Worm (Caenorhabditis elegans) whole organism, midembryonic: ENCODE results near the gene Y50D4C.5.
A peak's percentile ranks its signal among the peaks of the same experiment; 100 is the strongest.

ENCODE experiments used
- T22C8.4 ChIP-seq: fragments of 200-800 bp; sonication (Bioruptor generic); IDR thresholded peaks from 2 replicates; pipeline ENCODE4 v1.3.6; 2022; ENCODE audit warnings: missing genetic modification characterization, missing compliant biosample characterization
- cog-1 ChIP-seq: sonication (generic microtip); optimal IDR thresholded peaks from 2 replicates; lab custom pipeline; 2016; ENCODE audit warnings: missing genetic modification characterization, missing compliant biosample characterization
- flt-1 ChIP-seq: fragments of 200-800 bp; sonication (Bioruptor generic); IDR thresholded peaks from 2 replicates; pipeline ENCODE4 v1.3.6; 2022; ENCODE audit warnings: missing genetic modification characterization, missing compliant biosample characterization
- klf-2 ChIP-seq: fragments of 200-800 bp; sonication (Bioruptor generic); conservative IDR thresholded peaks from 2 replicates; pipeline ENCODE4 v1.3.6; 2022; ENCODE audit warnings: missing genetic modification reagents, missing genetic modification characterization, missing compliant biosample characterization
- med-1 ChIP-seq: sonication (generic microtip); optimal IDR thresholded peaks from 2 replicates; lab custom pipeline; 2017; ENCODE audit warnings: missing genetic modification characterization, mild to moderate bottlenecking, missing compliant biosample characterization, antibody characterized with exemption, missing genetic modification reagents; ENCODE audit not compliant: insufficient read depth
- ref-1 ChIP-seq: fragments of 200-800 bp; sonication (Bioruptor generic); conservative IDR thresholded peaks from 2 replicates; pipeline ENCODE4 v1.3.6; 2022; ENCODE audit warnings: missing genetic modification reagents, missing genetic modification characterization, missing compliant biosample characterization
- tab-1 ChIP-seq: fragments of 200-800 bp; sonication (Bioruptor generic); IDR thresholded peaks from 2 replicates; pipeline ENCODE4 v1.3.6; 2022; ENCODE audit warnings: missing genetic modification characterization, missing compliant biosample characterization
- ztf-23 ChIP-seq: fragments of 200-800 bp; sonication (Bioruptor generic); IDR thresholded peaks from 2 replicates; pipeline ENCODE4 v1.3.6; 2022; ENCODE audit warnings: missing genetic modification reagents, missing genetic modification characterization, missing compliant biosample characterization
- ztf-29 ChIP-seq: fragments of 200-800 bp; sonication (Bioruptor generic); IDR thresholded peaks from 2 replicates; pipeline ENCODE4 v1.3.6; 2022; ENCODE audit warnings: missing genetic modification reagents, missing genetic modification characterization, missing compliant biosample characterization

The Y50D4C.5 gene

DNA sequence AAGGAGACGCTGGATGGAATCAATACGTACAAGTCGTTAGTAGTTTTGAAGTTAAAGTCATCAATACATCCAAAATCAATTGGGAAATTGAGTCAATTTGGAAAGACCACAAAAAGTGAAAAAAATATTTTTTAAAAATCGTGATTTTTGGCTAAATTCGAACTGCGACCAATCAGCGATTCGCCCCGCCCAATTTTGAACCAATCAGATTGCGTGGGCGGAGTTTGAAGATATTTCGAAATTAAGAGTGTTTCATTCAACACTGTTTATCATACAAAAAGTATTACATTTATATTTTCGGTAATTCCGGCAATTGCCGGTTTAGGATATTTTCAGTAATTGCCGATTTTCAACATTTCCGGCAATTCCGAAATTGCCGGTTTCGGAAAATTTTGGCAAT is 13.7 kb upstream of the Y50D4C.5 start:
- TF ChIP-seq klf-2 (GFP tag; lab: Robert Waterston, UW) (no peak), ztf-23 (no peak), flt-1 (no peak), ref-1 (GFP tag; lab: Robert Waterston, UW) (no peak), tab-1 (GFP tag; lab: Robert Waterston, UW) (no peak), cog-1 (tag; lab: Kevin White, UChicago) (no peak), med-1 (GFP tag; lab: Kevin White, UChicago) (no peak), T22C8.4 (GFP tag; lab: Robert Waterston, UW) (no peak), ztf-29 (GFP tag; lab: Robert Waterston, UW) (no peak)

DNA sequence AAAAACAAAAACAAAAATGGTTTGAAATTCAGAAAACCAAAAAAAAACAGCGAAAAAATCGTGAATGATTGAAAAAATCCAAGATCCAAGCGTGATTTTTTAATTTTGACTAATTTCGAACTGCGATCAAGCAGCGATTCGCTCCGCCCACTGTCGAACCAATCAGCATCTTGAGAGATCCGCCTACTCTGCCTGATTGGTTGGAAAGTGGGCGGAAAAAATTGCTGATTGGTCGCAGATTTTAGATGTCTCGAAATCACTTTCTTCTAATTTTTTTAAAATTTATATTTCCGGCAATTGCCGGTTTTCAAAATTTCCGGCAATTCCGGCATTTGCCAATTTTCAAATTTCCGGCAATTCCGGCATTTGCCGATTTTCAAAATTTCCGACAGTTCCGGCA is 11.7 kb upstream of the Y50D4C.5 start:
- TF ChIP-seq cog-1 (tag; lab: Kevin White, UChicago) (no peak), med-1 (GFP tag; lab: Kevin White, UChicago) (no peak), tab-1 (GFP tag; lab: Robert Waterston, UW) (no peak), ztf-29 (GFP tag; lab: Robert Waterston, UW) (no peak), ztf-23 (no peak), ref-1 (GFP tag; lab: Robert Waterston, UW) (no peak), klf-2 (GFP tag; lab: Robert Waterston, UW) (no peak), T22C8.4 (GFP tag; lab: Robert Waterston, UW) (no peak), flt-1 (no peak)

DNA sequence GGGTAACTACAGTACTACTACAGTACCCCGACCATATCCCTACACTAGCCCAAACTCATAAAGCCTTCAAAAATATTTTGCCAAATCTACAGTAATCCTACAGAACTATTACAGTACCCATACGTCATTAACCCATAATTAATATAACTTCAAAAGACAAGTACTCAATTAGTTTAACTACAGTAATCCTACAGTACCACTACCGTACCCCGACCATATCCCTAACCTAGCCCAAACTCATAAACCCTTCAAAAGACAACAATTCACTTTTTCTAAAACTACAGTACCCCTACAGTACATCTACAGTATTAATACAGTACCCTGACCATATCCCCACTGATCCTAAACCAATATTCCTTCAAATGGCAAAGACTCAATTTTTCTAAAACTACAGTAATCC is 10.1 kb upstream of the Y50D4C.5 start:
- TF ChIP-seq flt-1 (no peak), klf-2 (GFP tag; lab: Robert Waterston, UW) (no peak), ref-1 (GFP tag; lab: Robert Waterston, UW) (no peak), tab-1 (GFP tag; lab: Robert Waterston, UW) (no peak), ztf-23 (no peak), med-1 (GFP tag; lab: Kevin White, UChicago) (no peak), ztf-29 (GFP tag; lab: Robert Waterston, UW) (no peak), cog-1 (tag; lab: Kevin White, UChicago) (no peak), T22C8.4 (GFP tag; lab: Robert Waterston, UW) (no peak)

DNA sequence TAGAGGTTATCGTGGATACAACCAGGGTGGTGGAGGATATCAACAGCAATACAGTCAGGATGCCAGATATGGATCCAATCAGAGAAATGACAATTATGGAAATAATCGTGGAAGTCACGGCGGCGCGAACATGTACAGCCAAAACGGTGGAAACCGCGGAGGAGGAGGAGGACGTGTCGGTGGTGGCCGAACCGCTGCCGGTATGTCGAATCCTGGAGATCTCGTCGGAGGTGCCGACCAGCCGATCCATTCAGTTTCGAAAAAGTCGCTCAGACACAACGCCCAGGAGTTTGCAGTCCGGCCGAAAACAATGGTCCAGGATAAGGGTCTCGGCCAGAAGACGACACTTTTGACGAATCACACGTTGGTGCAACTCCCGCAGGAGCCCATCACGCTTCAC is 5.5 kb upstream of the Y50D4C.5 start:
- TF ChIP-seq klf-2 (GFP tag; lab: Robert Waterston, UW) (no peak), ztf-29 (GFP tag; lab: Robert Waterston, UW) (no peak), flt-1 (no peak), T22C8.4 (GFP tag; lab: Robert Waterston, UW) (no peak), tab-1 (GFP tag; lab: Robert Waterston, UW) (no peak), ref-1 (GFP tag; lab: Robert Waterston, UW) (no peak), ztf-23 (no peak), cog-1 (tag; lab: Kevin White, UChicago) (no peak), med-1 (GFP tag; lab: Kevin White, UChicago) (no peak)

DNA sequence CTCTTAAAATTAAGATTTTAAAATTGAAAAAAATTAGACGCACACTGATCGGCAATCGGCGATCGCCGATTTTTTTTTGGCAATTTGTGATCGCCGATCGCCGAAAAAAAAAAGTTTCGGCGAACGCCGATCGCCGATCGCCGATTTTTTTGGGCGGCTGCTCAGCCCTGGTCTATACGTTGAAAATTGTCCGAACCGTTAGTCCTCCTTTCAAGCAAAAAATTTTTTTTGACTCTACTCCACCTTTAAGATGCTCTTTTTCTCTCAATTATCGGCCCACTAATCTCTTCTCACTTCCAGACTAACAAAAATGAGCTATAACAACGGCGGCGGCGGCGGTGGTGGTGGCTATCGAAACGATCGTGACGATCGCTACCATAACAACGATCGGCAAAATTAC is 5.0 kb upstream of the Y50D4C.5 start, which contains the start of gene ergo-1:
Gene ergo-1, plus strand, starts transcription at position 301 of the 400 bp plus-strand sequence.
- TF ChIP-seq cog-1 (tag; lab: Kevin White, UChicago): no peak
- TF ChIP-seq ref-1 (GFP tag; lab: Robert Waterston, UW): no peak
- TF ChIP-seq med-1 (GFP tag; lab: Kevin White, UChicago): no peak
- no peak for TF ChIP-seq T22C8.4 (GFP tag; lab: Robert Waterston, UW)
- no peak for TF ChIP-seq klf-2 (GFP tag; lab: Robert Waterston, UW)

DNA sequence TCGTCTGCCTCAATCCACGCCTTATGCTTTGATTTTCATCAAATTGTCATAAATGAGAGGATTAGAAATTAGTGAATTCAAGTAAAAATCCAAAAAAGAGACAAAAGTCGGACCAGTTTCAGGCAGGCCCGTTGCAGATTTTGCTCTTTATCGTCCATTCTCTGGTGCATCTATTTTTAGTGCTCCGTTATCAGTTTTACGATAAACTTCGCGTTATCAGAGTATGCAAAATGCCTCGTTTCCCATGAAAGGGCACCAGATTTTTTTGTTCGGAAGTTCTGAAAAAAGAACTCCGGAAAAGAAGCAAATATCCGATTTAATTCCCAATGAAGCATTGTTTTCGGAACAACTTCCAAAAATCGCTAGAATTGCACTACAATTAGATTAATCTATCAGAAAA is 2.3 kb upstream of the Y50D4C.5 start:
- TF ChIP-seq ztf-29 (GFP tag; lab: Robert Waterston, UW) (no peak), med-1 (GFP tag; lab: Kevin White, UChicago) (no peak), ref-1 (GFP tag; lab: Robert Waterston, UW) (no peak), ztf-23 (no peak), cog-1 (tag; lab: Kevin White, UChicago) (no peak), klf-2 (GFP tag; lab: Robert Waterston, UW) (no peak), T22C8.4 (GFP tag; lab: Robert Waterston, UW) (no peak), tab-1 (GFP tag; lab: Robert Waterston, UW) (no peak), flt-1 (no peak)

DNA sequence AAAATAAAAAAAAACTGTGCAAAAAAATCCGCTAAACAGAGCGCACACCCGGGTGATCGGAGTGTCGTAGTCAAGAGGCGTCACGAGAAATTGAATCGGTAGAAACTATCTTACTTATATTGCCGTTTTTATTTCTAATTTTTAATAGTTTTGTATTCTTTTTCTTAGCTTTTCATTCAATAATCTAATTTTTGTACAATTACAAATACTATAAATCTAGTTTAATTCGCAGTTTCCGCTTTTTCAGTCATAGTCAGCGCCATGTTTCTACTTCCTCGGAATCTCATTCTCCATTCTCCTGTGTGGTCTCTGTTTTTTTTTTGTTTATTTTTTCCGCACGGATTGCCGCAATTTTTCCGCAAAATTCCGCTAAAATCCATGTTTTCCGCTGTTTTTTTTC is 282 bp upstream of the Y50D4C.5 start:
- TF ChIP-seq ref-1 (GFP tag; lab: Robert Waterston, UW): no peak
- TF ChIP-seq klf-2 (GFP tag; lab: Robert Waterston, UW): peak; percentile 65
- no peak for TF ChIP-seq tab-1 (GFP tag; lab: Robert Waterston, UW)
- TF ChIP-seq cog-1 (tag; lab: Kevin White, UChicago): peak; percentile 90
- TF ChIP-seq med-1 (GFP tag; lab: Kevin White, UChicago): no peak
- TF ChIP-seq flt-1: peak; percentile 70; the same call in 1 of the 2 replicates
- TF ChIP-seq ztf-29 (GFP tag; lab: Robert Waterston, UW): no peak
- TF ChIP-seq ztf-23: peak; percentile 82
- no peak for TF ChIP-seq T22C8.4 (GFP tag; lab: Robert Waterston, UW)

DNA sequence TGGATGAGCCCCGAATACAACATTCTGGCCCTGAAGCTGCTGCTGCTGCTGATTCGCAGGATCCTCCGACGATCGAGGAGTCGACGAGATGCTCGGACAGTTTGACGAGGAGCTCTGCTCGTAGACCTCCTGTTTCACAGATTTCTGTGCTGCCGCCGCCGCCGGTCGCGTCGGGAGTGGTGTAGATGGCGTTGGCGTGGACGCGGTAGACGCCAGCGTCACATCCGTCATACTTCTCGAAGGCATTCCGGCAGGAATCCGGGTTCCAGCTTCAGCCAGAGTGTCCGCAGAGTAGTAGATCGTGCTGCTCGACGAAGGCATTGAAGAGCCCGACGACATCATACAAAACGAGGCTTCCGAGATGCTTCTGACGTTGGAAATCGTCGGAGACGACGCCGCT is 2.4 kb downstream of the Y50D4C.5 start:
- TF ChIP-seq tab-1 (GFP tag; lab: Robert Waterston, UW) (no peak), ztf-23 (no peak), T22C8.4 (GFP tag; lab: Robert Waterston, UW) (no peak), klf-2 (GFP tag; lab: Robert Waterston, UW) (no peak), med-1 (GFP tag; lab: Kevin White, UChicago) (no peak), cog-1 (tag; lab: Kevin White, UChicago) (no peak)

DNA sequence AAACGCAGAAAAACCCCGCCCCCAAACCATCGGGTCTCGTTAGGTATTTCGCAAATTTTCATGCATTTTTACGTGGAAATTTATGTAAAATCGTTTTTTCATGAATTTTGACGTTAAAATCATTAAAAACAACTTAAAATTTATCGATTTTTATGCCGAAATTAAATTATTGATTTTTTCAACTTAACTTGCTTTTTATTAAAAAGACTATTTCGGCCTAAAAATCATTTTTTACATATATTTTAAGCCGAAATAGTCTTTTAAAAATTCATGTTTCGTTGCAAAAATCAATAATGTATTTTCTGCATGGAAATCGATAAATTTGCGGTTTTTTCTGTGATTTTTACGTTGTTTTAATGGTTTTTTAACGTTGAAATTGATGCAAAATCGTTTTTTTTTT is 7.9 kb downstream of the Y50D4C.5 start:
- peak; percentile 61 for TF ChIP-seq T22C8.4 (GFP tag; lab: Robert Waterston, UW)
- TF ChIP-seq ztf-29 (GFP tag; lab: Robert Waterston, UW): no peak

DNA sequence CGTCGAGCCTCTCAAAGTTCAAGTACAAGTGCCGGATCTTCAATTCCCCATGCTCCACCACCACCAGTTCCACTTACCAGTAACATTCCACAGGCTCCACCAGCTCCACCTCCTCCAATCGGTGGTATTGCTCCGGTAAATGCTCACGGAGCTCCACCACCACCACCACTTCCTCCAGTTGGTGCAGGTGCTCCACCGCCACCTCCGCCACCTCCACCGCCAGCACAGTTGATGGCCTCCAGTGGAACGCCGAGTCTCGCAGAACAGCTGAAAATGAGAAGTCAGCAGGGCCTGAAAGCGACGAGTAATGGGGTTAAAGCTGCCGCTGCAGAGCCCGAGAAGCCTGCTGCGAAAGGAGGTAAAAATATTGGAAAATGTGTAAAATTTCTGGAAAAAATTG is 13.2 kb downstream of the Y50D4C.5 start:
- TF ChIP-seq ref-1 (GFP tag; lab: Robert Waterston, UW): no peak
